Fruit fly (Drosophila melanogaster) whole organism, embryonic: ENCODE data around the gene Taf6.
A peak's percentile ranks its signal among the peaks of the same experiment; 100 is the strongest.

Source experiments
- Abd-B ChIP-seq: fragments of 200-800 bp; sonication (Bioruptor generic); optimal IDR thresholded peaks from 2 replicates; lab custom pipeline; 2018; ENCODE audit warnings: missing biosample characterization, mild to moderate bottlenecking, missing genetic modification characterization, moderate library complexity
- B-H2 ChIP-seq: fragments of 200-800 bp; sonication (Bioruptor generic); optimal IDR thresholded peaks from 2 replicates; lab custom pipeline; 2018; ENCODE audit warnings: missing biosample characterization, mild to moderate bottlenecking, missing genetic modification characterization
- Bteb2 ChIP-seq: fragments of 200-800 bp; sonication (Bioruptor generic); optimal IDR thresholded peaks from 2 replicates; lab custom pipeline; 2016; ENCODE audit warnings: missing biosample characterization, missing genetic modification characterization
- CG11247 ChIP-seq: fragments of 200-800 bp; sonication (Bioruptor generic); IDR thresholded peaks from 2 replicates; pipeline ENCODE4 v1.3.6; 2022; ENCODE audit warnings: missing biosample characterization, missing genetic modification characterization
- CG11560 ChIP-seq: fragments of 200-800 bp; sonication (Bioruptor generic); IDR thresholded peaks from 3 replicates; pipeline ENCODE4 v1.3.6; 2022; ENCODE audit warnings: missing biosample characterization, missing genetic modification characterization
- CG15514 ChIP-seq: fragments of 200-800 bp; sonication (Bioruptor generic); optimal IDR thresholded peaks from 3 replicates; lab custom pipeline; 2017; ENCODE audit warnings: missing biosample characterization, missing genetic modification characterization, mild to moderate bottlenecking, moderate library complexity, missing genetic modification reagents
- CG16813 ChIP-seq: fragments of 200-800 bp; sonication (Bioruptor generic); IDR thresholded peaks from 3 replicates; pipeline ENCODE4 v1.3.6; 2022; ENCODE audit warnings: missing biosample characterization, missing genetic modification characterization; ENCODE audit not compliant: partially characterized antibody
- CG17612 ChIP-seq: fragments of 200-800 bp; sonication (Bioruptor generic); IDR thresholded peaks from 2 replicates; pipeline ENCODE4 v1.3.6; 2022; ENCODE audit warnings: missing biosample characterization, missing genetic modification characterization
- CG2889 ChIP-seq: fragments of 200-800 bp; sonication (Bioruptor generic); IDR thresholded peaks from 3 replicates; pipeline ENCODE4 v1.3.6; 2022; ENCODE audit warnings: missing biosample characterization, missing genetic modification characterization
- CG4328 ChIP-seq: fragments of 200-800 bp; sonication (Bioruptor generic); optimal IDR thresholded peaks from 3 replicates; lab custom pipeline; 2017; ENCODE audit warnings: missing biosample characterization, missing genetic modification reagents, missing genetic modification characterization
- CG6683 ChIP-seq: fragments of 200-800 bp; sonication (Bioruptor generic); optimal IDR thresholded peaks from 2 replicates; lab custom pipeline; 2017; ENCODE audit warnings: missing biosample characterization, mild to moderate bottlenecking, missing genetic modification characterization, missing genetic modification reagents
- CG6689 ChIP-seq: fragments of 200-800 bp; sonication (Bioruptor generic); IDR thresholded peaks from 2 replicates; pipeline ENCODE4 v1.3.6; 2022; ENCODE audit warnings: missing biosample characterization, missing genetic modification characterization
- CG8290 ChIP-seq, 3 experiments: fragments of 200-800 bp; sonication (Bioruptor generic); optimal IDR thresholded peaks; 2 replicates each; lab custom pipeline; 2016 to 2019; ENCODE audit warnings: missing biosample characterization in 3 of 3, missing genetic modification characterization in 3 of 3, mild to moderate bottlenecking in 2 of 3, moderate library complexity in 1 of 3
- CG8924 ChIP-seq: fragments of 200-800 bp; optimal IDR thresholded peaks from 3 replicates; lab custom pipeline; 2019; ENCODE audit warnings: missing biosample characterization, mild to moderate bottlenecking, missing genetic modification characterization, moderate library complexity
- CG9437 ChIP-seq: fragments of 200-800 bp; sonication (Bioruptor generic); optimal IDR thresholded peaks from 2 replicates; lab custom pipeline; 2018; ENCODE audit warnings: missing biosample characterization, mild to moderate bottlenecking, missing genetic modification characterization
- CG9727 ChIP-seq: fragments of 200-800 bp; sonication (Bioruptor generic); optimal IDR thresholded peaks from 3 replicates; lab custom pipeline; 2017; ENCODE audit warnings: missing biosample characterization, mild to moderate bottlenecking, missing genetic modification characterization
- CG9876 ChIP-seq: fragments of 200-800 bp; sonication (Bioruptor generic); optimal IDR thresholded peaks from 2 replicates; lab custom pipeline; 2016; ENCODE audit warnings: missing biosample characterization, missing genetic modification characterization
- CHES-1-like ChIP-seq: fragments of 200-800 bp; sonication (Bioruptor generic); optimal IDR thresholded peaks from 2 replicates; lab custom pipeline; 2016; ENCODE audit warnings: missing biosample characterization, missing genetic modification characterization
- CTCF ChIP-seq: fragments of 200-800 bp; sonication (Bioruptor generic); optimal IDR thresholded peaks from 2 replicates; lab custom pipeline; 2017; ENCODE audit warnings: missing biosample characterization, mild to moderate bottlenecking, missing genetic modification characterization, moderate library complexity
- Dll ChIP-seq: fragments of 200-800 bp; sonication (Bioruptor generic); IDR thresholded peaks from 4 replicates; pipeline ENCODE4 v1.3.6; 2022; ENCODE audit warnings: missing biosample characterization, missing genetic modification characterization; ENCODE audit not compliant: partially characterized antibody
- Dref ChIP-seq: fragments of 200-800 bp; sonication (Bioruptor generic); IDR thresholded peaks from 2 replicates; pipeline ENCODE4 v1.3.6; 2022; ENCODE audit warnings: missing biosample characterization, missing genetic modification characterization
- E2f1 ChIP-seq: fragments of 200-800 bp; sonication (Bioruptor generic); IDR thresholded peaks from 2 replicates; pipeline ENCODE4 v1.3.6; 2022; ENCODE audit warnings: missing biosample characterization, missing genetic modification characterization
- Fer1 ChIP-seq: fragments of 200-800 bp; sonication (Bioruptor generic); optimal IDR thresholded peaks from 2 replicates; lab custom pipeline; 2017; ENCODE audit warnings: missing biosample characterization, mild to moderate bottlenecking, missing genetic modification characterization
- Max ChIP-seq: fragments of 200-800 bp; sonication (Bioruptor generic); optimal IDR thresholded peaks from 2 replicates; lab custom pipeline; 2016; ENCODE audit warnings: missing biosample characterization, mild to moderate bottlenecking, missing genetic modification characterization
- Mrtf ChIP-seq: fragments of 200-800 bp; sonication (Bioruptor generic); IDR thresholded peaks from 3 replicates; pipeline ENCODE4 v1.3.6; 2022; ENCODE audit warnings: missing biosample characterization, missing genetic modification characterization
- Stat92E ChIP-seq, 3 experiments: fragments of >200 bp in 2 of 3; fragments of 200-800 bp in 1 of 3; sonication (Bioruptor generic) in 1 of 3; optimal IDR thresholded peaks; 2 replicates each; lab custom pipeline; 2017 to 2019; ENCODE audit warnings: missing biosample characterization in 3 of 3, missing genetic modification characterization in 3 of 3, mild to moderate bottlenecking in 1 of 3, moderate library complexity in 1 of 3
- Xrp1 ChIP-seq: fragments of 200-800 bp; sonication (Bioruptor generic); IDR thresholded peaks from 2 replicates; pipeline ENCODE4 v1.3.6; 2022; ENCODE audit warnings: missing biosample characterization, missing genetic modification characterization
- amos ChIP-seq: fragments of 200-800 bp; sonication (Bioruptor generic); IDR thresholded peaks from 2 replicates; pipeline ENCODE4 v1.3.6; 2022; ENCODE audit warnings: missing biosample characterization, missing genetic modification characterization; ENCODE audit not compliant: partially characterized antibody
- ase ChIP-seq: fragments of 200-800 bp; sonication (Bioruptor generic); IDR thresholded peaks from 3 replicates; pipeline ENCODE4 v1.3.6; 2022; ENCODE audit warnings: missing biosample characterization, missing genetic modification characterization
- btn ChIP-seq: fragments of 200-800 bp; sonication (Bioruptor generic); optimal IDR thresholded peaks from 2 replicates; lab custom pipeline; 2016; ENCODE audit warnings: missing biosample characterization, missing genetic modification characterization
- cato ChIP-seq: fragments of 200-800 bp; sonication (Bioruptor generic); optimal IDR thresholded peaks from 2 replicates; lab custom pipeline; 2016; ENCODE audit warnings: missing biosample characterization, missing genetic modification characterization, borderline replicate concordance
- chn ChIP-seq: fragments of 200-800 bp; sonication (Bioruptor generic); optimal IDR thresholded peaks from 2 replicates; lab custom pipeline; 2016; ENCODE audit warnings: missing biosample characterization, missing genetic modification characterization
- crol ChIP-seq: fragments of 200-800 bp; sonication (Bioruptor generic); IDR thresholded peaks from 2 replicates; pipeline ENCODE4 v1.3.6; 2022; ENCODE audit warnings: missing biosample characterization, missing genetic modification characterization
- dm ChIP-seq: fragments of 200-800 bp; sonication (Bioruptor generic); optimal IDR thresholded peaks from 3 replicates; lab custom pipeline; 2016; ENCODE audit warnings: missing biosample characterization, missing genetic modification characterization
- en ChIP-seq: fragments of 200-800 bp; sonication (Bioruptor generic); optimal IDR thresholded peaks from 2 replicates; lab custom pipeline; 2016; ENCODE audit warnings: missing biosample characterization, missing genetic modification characterization
- fru ChIP-seq: fragments of >200 bp; optimal IDR thresholded peaks from 2 replicates; lab custom pipeline; 2017
- gce ChIP-seq: fragments of 200-800 bp; sonication (Bioruptor generic); IDR thresholded peaks from 3 replicates; pipeline ENCODE4 v1.3.6; 2022; ENCODE audit warnings: missing biosample characterization, missing genetic modification characterization
- gcm ChIP-seq: fragments of 200-800 bp; sonication (Bioruptor generic); optimal IDR thresholded peaks from 2 replicates; lab custom pipeline; 2019; ENCODE audit warnings: missing biosample characterization, mild to moderate bottlenecking, missing genetic modification characterization, moderate library complexity
- h ChIP-seq: fragments of >200 bp; optimal IDR thresholded peaks from 2 replicates; lab custom pipeline; 2017
- her ChIP-seq: fragments of 200-800 bp; sonication (Bioruptor generic); optimal IDR thresholded peaks from 2 replicates; lab custom pipeline; 2016; ENCODE audit warnings: missing biosample characterization, missing genetic modification characterization
- hth ChIP-seq: fragments of >200 bp; optimal IDR thresholded peaks from 2 replicates; lab custom pipeline; 2017; ENCODE audit warnings: inconsistent platforms
- jigr1 ChIP-seq: fragments of 200-800 bp; sonication (Bioruptor generic); IDR thresholded peaks from 3 replicates; pipeline ENCODE4 v1.3.6; 2022; ENCODE audit warnings: missing biosample characterization, missing genetic modification characterization
- klu ChIP-seq: fragments of 200-800 bp; sonication (Bioruptor generic); IDR thresholded peaks from 2 replicates; pipeline ENCODE4 v1.3.6; 2022; ENCODE audit warnings: missing biosample characterization, missing genetic modification characterization
- nerfin-1 ChIP-seq: fragments of 200-800 bp; sonication (Bioruptor generic); optimal IDR thresholded peaks from 3 replicates; lab custom pipeline; 2019; ENCODE audit warnings: missing biosample characterization, mild to moderate bottlenecking, missing genetic modification characterization, moderate library complexity
- nerfin-2 ChIP-seq: fragments of 200-800 bp; sonication (Bioruptor generic); IDR thresholded peaks from 2 replicates; pipeline ENCODE4 v1.3.6; 2022; ENCODE audit warnings: missing biosample characterization, missing genetic modification characterization; ENCODE audit not compliant: partially characterized antibody
- p53 ChIP-seq: fragments of 200-800 bp; sonication (Bioruptor generic); optimal IDR thresholded peaks from 2 replicates; lab custom pipeline; 2016; ENCODE audit warnings: missing biosample characterization, missing genetic modification characterization
- pan ChIP-seq, 4 experiments: fragments of >200 bp in 3 of 4; fragments of 200-800 bp in 1 of 4; sonication (Bioruptor generic) in 1 of 4; optimal IDR thresholded peaks in 3 of 4; IDR thresholded peaks in 1 of 4; 2 replicates each; pipeline versions ENCODE4 v1.3.6 to Lab custom; 2017 to 2022; ENCODE audit warnings: missing biosample characterization in 2 of 4, missing genetic modification characterization in 2 of 4, mixed read lengths in 1 of 4
- pb ChIP-seq: fragments of 200-800 bp; sonication (Bioruptor generic); optimal IDR thresholded peaks from 3 replicates; lab custom pipeline; 2016; ENCODE audit warnings: missing biosample characterization, missing genetic modification characterization
- peb ChIP-seq: fragments of 200-800 bp; sonication (Bioruptor generic); IDR thresholded peaks from 2 replicates; pipeline ENCODE4 v1.3.6; 2022; ENCODE audit warnings: missing biosample characterization, missing genetic modification characterization
- ranshi ChIP-seq: fragments of 200-800 bp; sonication (Bioruptor generic); IDR thresholded peaks from 2 replicates; pipeline ENCODE4 v1.3.6; 2022; ENCODE audit warnings: missing biosample characterization, missing genetic modification characterization
- zfh1 ChIP-seq: fragments of 200-800 bp; sonication (Bioruptor generic); IDR thresholded peaks from 3 replicates; pipeline ENCODE4 v1.3.6; 2022; ENCODE audit warnings: missing biosample characterization, missing genetic modification characterization

Taf6 gene

DNA sequence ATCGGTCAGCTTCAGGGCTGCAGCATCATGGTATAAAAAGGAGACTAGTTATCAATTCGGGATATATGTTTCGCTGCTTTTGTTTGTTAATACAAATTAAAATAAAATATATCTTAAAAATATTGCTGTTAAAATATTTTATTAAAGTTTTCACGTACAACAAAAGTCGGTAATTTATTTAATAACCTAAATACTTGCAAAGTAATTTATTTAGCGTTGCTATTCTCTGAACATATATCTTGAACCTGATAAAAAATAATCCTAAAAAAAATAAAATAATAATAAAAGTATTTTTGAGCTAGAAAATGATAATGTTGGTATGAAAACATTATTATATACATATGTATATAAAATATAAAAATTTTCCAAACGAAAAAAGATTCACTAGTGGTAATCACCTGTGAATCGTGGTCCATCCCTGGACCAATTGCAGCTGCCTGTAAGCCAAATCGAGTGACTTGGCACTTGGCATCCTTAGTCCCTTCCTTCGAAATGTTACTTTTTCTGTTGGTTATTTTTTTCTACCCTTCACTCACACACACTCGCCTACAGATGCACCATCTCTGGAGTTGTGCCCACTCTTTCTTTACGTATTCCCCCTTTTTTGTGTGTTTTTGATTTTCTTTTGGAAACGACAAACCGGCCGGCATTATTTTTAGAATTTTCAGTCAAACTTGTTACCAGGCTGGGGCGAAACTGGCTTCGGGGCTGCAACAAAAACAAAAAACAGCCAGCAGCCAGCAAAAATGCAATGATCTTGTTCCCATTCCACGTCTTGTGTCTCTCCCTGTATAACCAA is 41.5 kb upstream of the Taf6 start (continued):
- TF ChIP-seq gcm (GFP tag; lab: Kevin White, UChicago), result no peak
- peak; percentile 40; the same call in 1 of the 2 replicates for TF ChIP-seq Xrp1 (GFP tag; lab: Robert Waterston, UW)
- TF ChIP-seq fru (lab: Kevin White, UChicago), result no peak
- TF ChIP-seq her (GFP tag; lab: Kevin White, UChicago), result no peak
- no peak for TF ChIP-seq amos (GFP tag; lab: Robert Waterston, UW)
- TF ChIP-seq CG11560 (tag; lab: Robert Waterston, UW), result no peak
- no peak for TF ChIP-seq CHES-1-like
- TF ChIP-seq Dll (GFP tag; lab: Robert Waterston, UW), result no peak
- peak; percentile 51 for TF ChIP-seq CG8924 (tag; lab: Kevin White, UChicago)
- no peak for TF ChIP-seq Dref (GFP tag; lab: Robert Waterston, UW)
- TF ChIP-seq p53 (GFP tag; lab: Kevin White, UChicago), result no peak
- no peak for TF ChIP-seq chn (GFP tag; lab: Kevin White, UChicago)
- no peak for TF ChIP-seq CTCF
- no peak for TF ChIP-seq jigr1 (GFP tag; lab: Robert Waterston, UW)
- TF ChIP-seq peb (GFP tag; lab: Robert Waterston, UW), result no peak
- TF ChIP-seq Fer1 (GFP tag; lab: Kevin White, UChicago), result no peak
- TF ChIP-seq CG9876 (GFP tag; lab: Kevin White, UChicago), result no peak
- no peak for TF ChIP-seq nerfin-2
- no peak for TF ChIP-seq Bteb2 (GFP tag; lab: Kevin White, UChicago)
- TF ChIP-seq crol (GFP tag; lab: Robert Waterston, UW), result no peak
- no peak for TF ChIP-seq CG9437 (GFP tag; lab: Kevin White, UChicago)
- TF ChIP-seq btn, result no peak
- no peak for TF ChIP-seq B-H2
- TF ChIP-seq en (GFP tag; lab: Kevin White, UChicago), result no peak
- no peak for TF ChIP-seq E2f1
- TF ChIP-seq CG4328 (GFP tag; lab: Kevin White, UChicago), result no peak
- no peak for TF ChIP-seq cato (GFP tag; lab: Kevin White, UChicago)
- TF ChIP-seq CG9727 (GFP tag; lab: Kevin White, UChicago), result peak; percentile 66
- no peak for TF ChIP-seq pan (optimal IDR thresholded peaks at IDR 0.05; lab: Kevin White, UChicago)
- no peak for TF ChIP-seq pan (GFP tag; optimal IDR thresholded peaks at IDR 0.05 in 1 of 2, IDR thresholded peaks at IDR 0.05 in 1 of 2)
- TF ChIP-seq CG17612, result no peak
- no peak for TF ChIP-seq nerfin-1 (tag; lab: Kevin White, UChicago)
- no peak for TF ChIP-seq hth
- TF ChIP-seq CG6689, result 0 out of 2 replicates have a peak, but pooled peaks have one; percentile 5
- TF ChIP-seq CG15514, result no peak
- TF ChIP-seq CG11247 (GFP tag; lab: Robert Waterston, UW), result no peak
- TF ChIP-seq zfh1 (GFP tag; lab: Robert Waterston, UW), result no peak
- no peak for TF ChIP-seq CG2889
- TF ChIP-seq ase, result no peak
- no peak for TF ChIP-seq Max
- TF ChIP-seq h (lab: Kevin White, UChicago), result no peak
- no peak for TF ChIP-seq gce (GFP tag; lab: Robert Waterston, UW)
- no peak for TF ChIP-seq CG16813 (GFP tag; lab: Robert Waterston, UW)
- TF ChIP-seq Abd-B, result no peak
- no peak for TF ChIP-seq ranshi (GFP tag; lab: Robert Waterston, UW)
- no peak for TF ChIP-seq klu (GFP tag; lab: Robert Waterston, UW)
- no peak for TF ChIP-seq dm (GFP tag; lab: Kevin White, UChicago)
- TF ChIP-seq CG6683 (GFP tag; lab: Kevin White, UChicago), result no peak
- TF ChIP-seq CG8290 (GFP tag; optimal IDR thresholded peaks at IDR 0.05; lab: Kevin White, UChicago), result no peak
- TF ChIP-seq CG8290 (tag; optimal IDR thresholded peaks at IDR 0.05; lab: Kevin White, UChicago), result no peak
- TF ChIP-seq pb (GFP tag; lab: Kevin White, UChicago), result no peak
- TF ChIP-seq Mrtf (GFP tag; lab: Robert Waterston, UW), result no peak
- TF ChIP-seq Stat92E (GFP tag; optimal IDR thresholded peaks at IDR 0.05; lab: Kevin White, UChicago), result peak in 1 of 3 experiments; percentile 9
